Worm (Caenorhabditis elegans) whole organism, young adult: ENCODE results near the gene AH9.4.

Source experiments
- C17E4.6 ChIP-seq: fragments of 200-800 bp; sonication (Bioruptor generic); IDR thresholded peaks from 2 replicates; pipeline ENCODE4 v1.3.6; 2022; ENCODE audit warnings: missing genetic modification reagents, missing genetic modification characterization, missing compliant biosample characterization
- D2030.7 ChIP-seq: fragments of 200-800 bp; sonication (Bioruptor generic); IDR thresholded peaks from 2 replicates; pipeline ENCODE4 v1.3.6; 2022; ENCODE audit warnings: missing genetic modification reagents, missing genetic modification characterization, missing compliant biosample characterization
- F49E8.2 ChIP-seq: sonication (generic microtip); optimal IDR thresholded peaks from 3 replicates; lab custom pipeline; 2017; ENCODE audit warnings: missing genetic modification characterization, mild to moderate bottlenecking, missing compliant biosample characterization, antibody characterized with exemption, moderate library complexity; ENCODE audit not compliant: insufficient read depth
- K11D2.4 ChIP-seq: fragments of 200-800 bp; sonication (Bioruptor generic); IDR thresholded peaks from 2 replicates; pipeline ENCODE4 v1.3.6; 2022; ENCODE audit warnings: missing genetic modification reagents, missing genetic modification characterization, missing compliant biosample characterization
- T26A5.8 ChIP-seq: sonication (generic microtip); optimal IDR thresholded peaks from 2 replicates; lab custom pipeline; 2016; ENCODE audit warnings: missing genetic modification characterization, missing compliant biosample characterization
- Y56A3A.18 ChIP-seq: fragments of 200-800 bp; sonication (Bioruptor generic); IDR thresholded peaks from 2 replicates; pipeline ENCODE4 v1.3.6; 2022; ENCODE audit warnings: missing genetic modification reagents, missing genetic modification characterization, missing compliant biosample characterization
- Y95B8A.8 ChIP-seq: fragments of 200-800 bp; sonication (Bioruptor generic); IDR thresholded peaks from 2 replicates; pipeline ENCODE4 v1.3.6; 2022; ENCODE audit warnings: missing genetic modification reagents, missing genetic modification characterization, missing compliant biosample characterization
- akir-1 ChIP-seq: fragments of 200-800 bp; sonication (Bioruptor generic); optimal IDR thresholded peaks from 2 replicates; lab custom pipeline; 2018; ENCODE audit warnings: mild to moderate bottlenecking, missing genetic modification characterization, moderate library complexity, missing compliant biosample characterization
- ama-1 ChIP-seq, 3 experiments: fragments of 150-350 bp in 1 of 3; sonication (generic microtip) in 2 of 3; optimal IDR thresholded peaks; 2 replicates each; lab custom pipeline; 2014 to 2018; ENCODE audit warnings: missing biosample characterization in 2 of 3, missing genetic modification characterization in 2 of 3, missing genetic modification reagents in 2 of 3
- aptf-3 ChIP-seq: fragments of 200-800 bp; sonication (Bioruptor generic); IDR thresholded peaks from 2 replicates; pipeline ENCODE4 v1.3.6; 2022; ENCODE audit warnings: missing genetic modification characterization, missing compliant biosample characterization
- atf-7 ChIP-seq: sonication (generic microtip); optimal IDR thresholded peaks from 2 replicates; lab custom pipeline; 2017; ENCODE audit warnings: mild to moderate bottlenecking, missing genetic modification characterization, missing compliant biosample characterization
- attf-5 ChIP-seq: fragments of 200-800 bp; sonication (Bioruptor generic); optimal IDR thresholded peaks from 2 replicates; lab custom pipeline; 2018; ENCODE audit warnings: mild to moderate bottlenecking, missing genetic modification characterization, missing compliant biosample characterization
- cebp-1 ChIP-seq, 2 experiments: fragments of 200-800 bp in 1 of 2; sonication (Bioruptor generic) in 1 of 2; sonication (generic microtip) in 1 of 2; IDR thresholded peaks in 1 of 2; optimal IDR thresholded peaks in 1 of 2; 2 replicates each; pipeline versions ENCODE4 v1.3.6 to Lab custom; 2017 to 2022; ENCODE audit warnings: missing compliant biosample characterization in 2 of 2, missing genetic modification characterization in 2 of 2, mild to moderate bottlenecking in 1 of 2, missing genetic modification reagents in 1 of 2, moderate library complexity in 1 of 2
- cebp-2 ChIP-seq: fragments of 200-800 bp; sonication (Bioruptor generic); IDR thresholded peaks from 2 replicates; pipeline ENCODE4 v1.3.6; 2022; ENCODE audit warnings: missing genetic modification characterization, missing compliant biosample characterization
- ceh-100 ChIP-seq: fragments of 200-800 bp; sonication (Bioruptor generic); IDR thresholded peaks from 2 replicates; pipeline ENCODE4 v1.3.6; 2022; ENCODE audit warnings: missing genetic modification reagents, missing genetic modification characterization, missing compliant biosample characterization
- ceh-27 ChIP-seq: fragments of 200-800 bp; sonication (Bioruptor generic); optimal IDR thresholded peaks from 2 replicates; lab custom pipeline; 2018; ENCODE audit warnings: mild to moderate bottlenecking, missing genetic modification characterization, moderate library complexity, missing compliant biosample characterization
- ceh-58 ChIP-seq: fragments of 200-800 bp; sonication (Bioruptor generic); IDR thresholded peaks from 2 replicates; pipeline ENCODE4 v1.3.6; 2022; ENCODE audit warnings: missing genetic modification characterization, missing compliant biosample characterization
- ceh-79 ChIP-seq: sonication (generic microtip); optimal IDR thresholded peaks from 2 replicates; lab custom pipeline; 2017; ENCODE audit warnings: mild to moderate bottlenecking, missing genetic modification characterization, missing compliant biosample characterization
- chd-7 ChIP-seq: sonication (generic microtip); optimal IDR thresholded peaks from 2 replicates; lab custom pipeline; 2016; ENCODE audit warnings: mild to moderate bottlenecking, missing genetic modification characterization, moderate library complexity, missing compliant biosample characterization
- die-1 ChIP-seq: sonication (generic microtip); optimal IDR thresholded peaks from 2 replicates; lab custom pipeline; 2016; ENCODE audit warnings: missing genotype, mild to moderate bottlenecking, missing genetic modification characterization, missing compliant biosample characterization
- efl-1 ChIP-seq: fragments of 150-350 bp; optimal IDR thresholded peaks from 2 replicates; lab custom pipeline; 2014; ENCODE audit warnings: missing biosample characterization, missing genetic modification reagents, missing genetic modification characterization
- egrh-3 ChIP-seq: fragments of 200-800 bp; sonication (Bioruptor generic); IDR thresholded peaks from 2 replicates; pipeline ENCODE4 v1.3.6; 2022; ENCODE audit warnings: missing genetic modification reagents, missing genetic modification characterization, missing compliant biosample characterization
- ets-4 ChIP-seq: fragments of 200-800 bp; sonication (Bioruptor generic); optimal IDR thresholded peaks from 2 replicates; lab custom pipeline; 2018; ENCODE audit warnings: mild to moderate bottlenecking, missing genetic modification characterization, missing compliant biosample characterization
- lag-1 ChIP-seq: fragments of 200-800 bp; sonication (Bioruptor generic); IDR thresholded peaks from 2 replicates; pipeline ENCODE4 v1.3.6; 2022; ENCODE audit warnings: missing genetic modification reagents, missing genetic modification characterization, missing compliant biosample characterization
- let-526 ChIP-seq: fragments of 200-800 bp; sonication (Bioruptor generic); IDR thresholded peaks from 2 replicates; pipeline ENCODE4 v1.3.6; 2022; ENCODE audit warnings: missing genetic modification reagents, missing genetic modification characterization, missing compliant biosample characterization
- lin-54 ChIP-seq: fragments of 200-800 bp; sonication (Bioruptor generic); optimal IDR thresholded peaks from 2 replicates; lab custom pipeline; 2018; ENCODE audit warnings: mild to moderate bottlenecking, missing genetic modification characterization, missing compliant biosample characterization
- mcd-1 ChIP-seq: fragments of 200-800 bp; sonication (Bioruptor generic); IDR thresholded peaks from 2 replicates; pipeline ENCODE4 v1.3.6; 2022; ENCODE audit warnings: missing genetic modification reagents, missing genetic modification characterization, missing compliant biosample characterization
- mel-28 ChIP-seq: sonication (generic microtip); optimal IDR thresholded peaks from 2 replicates; lab custom pipeline; 2016; ENCODE audit warnings: borderline replicate concordance, mild to moderate bottlenecking, missing genetic modification characterization, missing compliant biosample characterization
- nfya-1 ChIP-seq: sonication (generic microtip); optimal IDR thresholded peaks from 2 replicates; lab custom pipeline; 2017; ENCODE audit warnings: antibody characterized with exemption, missing compliant biosample characterization, missing genetic modification characterization, borderline replicate concordance; ENCODE audit not compliant: insufficient read depth
- nfyb-1 ChIP-seq: fragments of 200-800 bp; sonication (Bioruptor generic); IDR thresholded peaks from 2 replicates; pipeline ENCODE4 v1.3.6; 2022; ENCODE audit warnings: missing genetic modification reagents, missing genetic modification characterization, missing compliant biosample characterization
- nhr-80 ChIP-seq: sonication (generic microtip); optimal IDR thresholded peaks from 2 replicates; lab custom pipeline; 2016; ENCODE audit warnings: missing genetic modification characterization, missing compliant biosample characterization
- pha-4 ChIP-seq: fragments of 150-350 bp; sonication (generic microtip); optimal IDR thresholded peaks from 2 replicates; lab custom pipeline; 2014; ENCODE audit warnings: missing biosample characterization, missing genetic modification reagents, missing genetic modification characterization
- rpc-1 ChIP-seq, 2 experiments: fragments of 150-350 bp in 1 of 2; sonication (generic microtip) in 1 of 2; optimal IDR thresholded peaks; 2 replicates each; lab custom pipeline; 2014 to 2018; ENCODE audit warnings: missing biosample characterization in 1 of 2, missing genetic modification characterization in 1 of 2, missing genetic modification reagents in 1 of 2, missing genotype in 1 of 2
- sdz-38 ChIP-seq: sonication (generic microtip); optimal IDR thresholded peaks from 2 replicates; lab custom pipeline; 2016; ENCODE audit warnings: missing genotype, missing genetic modification characterization, missing compliant biosample characterization
- sea-2 ChIP-seq: fragments of 200-800 bp; sonication (Bioruptor generic); IDR thresholded peaks from 2 replicates; pipeline ENCODE4 v1.3.6; 2022; ENCODE audit warnings: missing genetic modification characterization, missing compliant biosample characterization
- snpc-1.1 ChIP-seq: sonication (generic microtip); optimal IDR thresholded peaks from 2 replicates; lab custom pipeline; 2017; ENCODE audit warnings: missing genetic modification characterization, mild to moderate bottlenecking, missing compliant biosample characterization, antibody characterized with exemption, moderate library complexity, missing genotype, missing genetic modification reagents; ENCODE audit not compliant: insufficient read depth
- somi-1 ChIP-seq: fragments of 200-800 bp; sonication (Bioruptor generic); optimal IDR thresholded peaks from 2 replicates; lab custom pipeline; 2018; ENCODE audit warnings: mild to moderate bottlenecking, missing genetic modification characterization, missing compliant biosample characterization
- zim-3 ChIP-seq: sonication (generic microtip); optimal IDR thresholded peaks from 2 replicates; lab custom pipeline; 2017; ENCODE audit warnings: mild to moderate bottlenecking, missing genetic modification characterization, moderate library complexity, missing compliant biosample characterization
- ztf-22 ChIP-seq: fragments of 200-800 bp; sonication (Bioruptor generic); optimal IDR thresholded peaks from 2 replicates; lab custom pipeline; 2018; ENCODE audit warnings: mild to moderate bottlenecking, missing genetic modification characterization, moderate library complexity, missing compliant biosample characterization
- ztf-25 ChIP-seq: fragments of 200-800 bp; sonication (Bioruptor generic); IDR thresholded peaks from 2 replicates; pipeline ENCODE4 v1.3.6; 2022; ENCODE audit warnings: missing genetic modification reagents, missing genetic modification characterization, missing compliant biosample characterization
- ztf-3 ChIP-seq: fragments of 200-800 bp; sonication (Bioruptor generic); optimal IDR thresholded peaks from 2 replicates; lab custom pipeline; 2018; ENCODE audit warnings: mild to moderate bottlenecking, missing genetic modification characterization, missing compliant biosample characterization

Gene AH9.4

ce11 chrX:2231346-2231745 lies 42.8 kb downstream of the AH9.4 start:
- no peak for TF ChIP-seq nfyb-1 (GFP tag; lab: Robert Waterston, UW)
- TF ChIP-seq F49E8.2 (tag; lab: Kevin White, UChicago), result no peak
- TF ChIP-seq efl-1 (GFP tag; lab: Kevin White, UChicago), result no peak
- TF ChIP-seq atf-7 (tag; lab: Kevin White, UChicago), result no peak
- TF ChIP-seq T26A5.8 (tag; lab: Kevin White, UChicago), result no peak
- no peak for TF ChIP-seq cebp-1 (GFP tag; IDR thresholded peaks at IDR 0.05; lab: Robert Waterston, UW)
- TF ChIP-seq cebp-1 (tag; optimal IDR thresholded peaks at IDR 0.05; lab: Kevin White, UChicago), result no peak
- TF ChIP-seq ztf-22 (GFP tag; lab: Kevin White, UChicago), result no peak
- TF ChIP-seq rpc-1 (optimal IDR thresholded peaks at IDR 0.05; lab: Kevin White, UChicago), result no peak
- no peak for TF ChIP-seq rpc-1 (tag; optimal IDR thresholded peaks at IDR 0.05; lab: Kevin White, UChicago)

- TF ChIP-seq egrh-3 (GFP tag; lab: Robert Waterston, UW) (no peak), lin-54 (GFP tag; lab: Kevin White, UChicago) (no peak), K11D2.4 (GFP tag; lab: Robert Waterston, UW) (no peak), ceh-58 (GFP tag; lab: Robert Waterston, UW) (no peak), cebp-1 (GFP tag; IDR thresholded peaks at IDR 0.05; lab: Robert Waterston, UW) (no peak), cebp-1 (tag; optimal IDR thresholded peaks at IDR 0.05; lab: Kevin White, UChicago) (no peak), somi-1 (GFP tag; lab: Kevin White, UChicago) (no peak), ets-4 (GFP tag; lab: Kevin White, UChicago) (no peak), ceh-79 (tag; lab: Kevin White, UChicago) (no peak), ceh-100 (GFP tag; lab: Robert Waterston, UW) (no peak), ceh-27 (GFP tag; lab: Kevin White, UChicago) (no peak), pha-4 (no peak), akir-1 (no peak), sea-2 (GFP tag; lab: Robert Waterston, UW) (no peak), D2030.7 (GFP tag; lab: Robert Waterston, UW) (no peak)
- TF ChIP-seq, all 124 proteins: peak for 0
Measured at ce11 chrX:2229305-2230172, 44.6 kb downstream of the AH9.4 start, which contains the start of gene lin-32. Gene lin-32 (minus strand): TSS chrX:2230122.

ce11 chrX:2226875-2227355 lies 47.2 kb downstream of the AH9.4 start:
- peak; percentile 77; the same call in 1 of the 2 replicates for TF ChIP-seq let-526 (GFP tag; lab: Robert Waterston, UW)
- TF ChIP-seq lag-1, result no peak
- TF ChIP-seq ama-1 (optimal IDR thresholded peaks at IDR 0.05; lab: Kevin White, UChicago), result no peak
- TF ChIP-seq ama-1 (GFP tag; optimal IDR thresholded peaks at IDR 0.05; lab: Kevin White, UChicago), result peak; percentile 13 to 91
- no peak for TF ChIP-seq mel-28 (tag; lab: Kevin White, UChicago)
- TF ChIP-seq snpc-1.1, result peak; percentile 36
- no peak for TF ChIP-seq ztf-3 (GFP tag; lab: Kevin White, UChicago)
- TF ChIP-seq Y56A3A.18 (GFP tag; lab: Robert Waterston, UW), result peak; percentile 84
- TF ChIP-seq nfyb-1 (GFP tag; lab: Robert Waterston, UW), result peak; percentile 84
- TF ChIP-seq lin-54 (GFP tag; lab: Kevin White, UChicago), result no peak
- TF ChIP-seq aptf-3 (GFP tag; lab: Robert Waterston, UW), result peak; percentile 58; the same call in 1 of the 2 replicates
- no peak for TF ChIP-seq C17E4.6 (GFP tag; lab: Robert Waterston, UW)
- TF ChIP-seq ztf-25 (GFP tag; lab: Robert Waterston, UW), result peak; percentile 86
- peak; percentile 64 for TF ChIP-seq attf-5 (GFP tag; lab: Kevin White, UChicago)
- TF ChIP-seq zim-3 (tag; lab: Kevin White, UChicago), result peak; percentile 40
- peak; percentile 69 for TF ChIP-seq Y95B8A.8 (GFP tag; lab: Robert Waterston, UW)
- TF ChIP-seq nhr-80, result peak; percentile 18
- TF ChIP-seq mcd-1 (GFP tag; lab: Robert Waterston, UW), result peak; percentile 59
- 0 out of 2 replicates have a peak, but pooled peaks have one; percentile 37 for TF ChIP-seq cebp-2 (GFP tag; lab: Robert Waterston, UW)
- TF ChIP-seq efl-1 (GFP tag; lab: Kevin White, UChicago), result no peak
- TF ChIP-seq chd-7 (tag; lab: Kevin White, UChicago), result peak; percentile 52
- no peak for TF ChIP-seq nfya-1
- TF ChIP-seq ceh-58 (GFP tag; lab: Robert Waterston, UW), result no peak
- no peak for TF ChIP-seq sdz-38
- TF ChIP-seq die-1, result peak; percentile 93
